Worm (Caenorhabditis elegans): Measurements from ENCODE around the gene Y6E2A.10.

DNA sequence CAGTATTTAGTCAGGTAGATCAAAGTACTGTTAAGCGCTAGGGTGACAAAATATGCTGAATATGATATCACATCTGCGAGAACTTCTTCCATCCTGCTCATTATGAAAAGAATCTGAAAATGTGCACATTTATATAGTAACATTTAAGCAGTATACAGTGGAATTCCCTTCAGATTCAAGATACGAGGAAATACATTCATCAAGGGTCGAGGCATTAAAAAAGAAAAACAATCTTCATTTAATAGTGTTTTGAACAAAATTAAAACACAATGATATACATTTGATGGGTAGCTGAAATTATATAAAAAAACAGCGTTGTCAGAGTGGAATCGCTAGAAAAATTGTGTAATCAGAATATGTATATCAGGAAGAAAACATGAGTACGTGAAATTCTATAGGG lies 5.4 kb upstream of the Y6E2A.10 start, which contains the start of gene str-27:
- no peak for TF ChIP-seq lin-39 (tag; optimal IDR thresholded peaks at IDR 0.05)
- no peak for TF ChIP-seq snpc-4 (tag; optimal IDR thresholded peaks at IDR 0.05)
- TF ChIP-seq aly-2 (tag; optimal IDR thresholded peaks at IDR 0.05) = no peak
- TF ChIP-seq nhr-25 (tag; optimal IDR thresholded peaks at IDR 0.05; ENCODE audit: borderline replicate concordance, insufficient read depth) = no peak
- no peak for TF ChIP-seq set-16 (GFP tag; IDR thresholded peaks at IDR 0.05)
- TF ChIP-seq mdt-29 (GFP tag; IDR thresholded peaks at IDR 0.05) = no peak
- no peak for TF ChIP-seq ZK546.5 (tag; optimal IDR thresholded peaks at IDR 0.05)

Data from whole organism, L4 larva.